Fruit fly (Drosophila melanogaster) S2 (cell line): ENCODE measurements around the gene Rsph3.
A peak's percentile ranks its signal among the peaks of the same experiment; 100 is the strongest.

Experiments used
- CG8478 ChIP-seq: fragments of >200 bp; optimal IDR thresholded peaks from 2 replicates; lab custom pipeline; 2018
- CTCF ChIP-seq, 2 experiments: fragments of >200 bp; optimal IDR thresholded peaks; 2 replicates each; lab custom pipeline; 2018

Rsph3 gene

dm6 chr3L:6763146-6763545 lies at the start of gene Rsph3:
TSS of gene Rsph3 (minus strand) at chr3L:6763246.
- TF ChIP-seq CG8478 (no peak), CTCF (optimal IDR thresholded peaks at IDR 0.05; lab: Kevin White, UChicago) (no peak)

- TF ChIP-seq CG8478 = no peak
- TF ChIP-seq CTCF (optimal IDR thresholded peaks at IDR 0.05; lab: Kevin White, UChicago) = no peak
These were observed 48.1 kb upstream of the Rsph3 start for dm6 chr3L:6811106-6811505.

DNA sequence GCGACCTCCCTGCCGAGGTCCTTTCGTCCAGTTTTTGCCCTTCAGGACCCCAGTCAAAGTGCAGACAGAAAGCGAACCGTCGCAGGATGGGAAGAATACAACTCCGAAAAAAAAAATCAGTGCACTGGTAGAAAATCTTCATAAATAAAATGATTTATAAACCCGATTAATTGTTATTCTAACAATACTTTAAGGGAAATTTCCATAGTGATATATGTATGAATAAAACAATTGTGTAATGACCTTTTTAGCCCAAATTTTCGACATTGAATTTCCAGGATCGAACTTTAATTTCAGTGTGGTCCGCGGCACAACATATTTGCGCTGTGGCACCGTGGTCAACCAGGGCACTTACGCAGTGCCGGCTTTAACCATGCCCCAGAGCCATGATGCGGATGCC lies 46.4 kb upstream of the Rsph3 start:
- TF ChIP-seq CTCF (optimal IDR thresholded peaks at IDR 0.05; lab: Kevin White, UChicago) = no peak
- no peak for TF ChIP-seq CG8478

DNA sequence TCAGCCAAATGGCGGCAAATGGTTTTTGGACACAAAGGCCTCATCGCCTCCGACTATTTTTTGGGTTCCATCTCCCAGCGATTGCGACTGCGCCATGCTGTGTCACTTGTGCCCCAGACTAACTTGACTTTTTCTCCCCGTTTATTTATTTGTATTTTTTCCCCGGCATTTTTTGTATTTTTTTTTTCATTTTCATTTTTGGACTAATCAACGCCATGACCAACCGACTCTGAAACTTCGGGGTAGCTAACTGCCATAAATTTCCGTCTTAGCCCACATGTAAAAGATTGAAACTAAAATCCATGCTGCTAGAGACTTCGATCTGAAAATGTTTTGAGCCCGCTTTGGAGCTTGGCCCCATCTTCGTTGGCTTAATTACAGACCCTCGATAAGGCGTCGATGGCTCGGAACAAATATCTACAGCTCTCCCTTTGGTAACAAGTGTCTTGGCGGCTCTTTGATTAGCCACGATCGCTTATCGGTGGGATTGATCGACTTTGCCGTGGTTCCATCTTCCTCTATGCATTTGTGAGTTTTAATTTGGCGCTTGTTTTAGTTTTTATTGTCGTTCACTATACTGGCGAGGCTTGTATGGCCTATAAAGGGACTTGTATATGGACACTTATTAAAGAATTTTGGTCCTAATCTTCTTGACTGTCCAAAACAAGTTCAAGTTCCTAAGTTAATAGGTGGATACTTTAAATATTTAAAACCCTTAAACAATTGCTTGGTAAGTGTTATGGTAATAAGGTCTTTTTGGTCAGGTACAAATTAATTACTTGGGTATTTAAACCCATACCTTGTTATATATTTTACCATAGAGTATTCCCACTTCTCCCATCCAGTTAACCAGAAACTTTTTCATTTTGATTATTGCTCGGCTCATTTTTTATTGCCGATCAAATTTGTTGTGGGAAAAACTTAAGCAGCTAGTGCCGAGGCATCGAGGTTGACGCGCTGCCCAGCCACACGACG lies 44.2 kb upstream of the Rsph3 start:
- TF ChIP-seq CG8478 (no peak), CTCF (optimal IDR thresholded peaks at IDR 0.05; lab: Kevin White, UChicago) (no peak)

DNA sequence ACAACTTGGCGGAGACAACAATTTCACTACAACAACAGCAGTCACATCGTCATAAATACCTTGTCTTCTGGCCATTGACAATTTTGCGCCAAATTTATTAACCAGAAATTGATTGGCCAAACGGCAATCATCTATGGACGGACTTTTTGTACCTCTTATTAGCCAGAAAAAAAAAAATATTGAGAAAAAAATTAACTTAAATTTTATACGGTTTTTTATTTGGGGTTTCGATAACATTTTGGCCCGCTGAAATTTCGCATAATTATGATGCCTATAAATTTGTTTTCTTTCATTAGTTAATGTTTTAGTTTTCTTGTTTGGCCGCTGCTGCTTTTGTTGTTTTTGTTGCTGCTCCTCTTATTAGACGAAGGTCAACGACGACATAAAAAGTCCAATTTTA lies 41.0 kb upstream of the Rsph3 start:
- TF ChIP-seq CTCF (optimal IDR thresholded peaks at IDR 0.05; lab: Kevin White, UChicago) (no peak), CG8478 (no peak)

dm6 chr3L:6802519-6802918 lies 39.5 kb upstream of the Rsph3 start:
- TF ChIP-seq CG8478 (no peak), CTCF (optimal IDR thresholded peaks at IDR 0.05; lab: Kevin White, UChicago) (no peak)

dm6 chr3L:6799550-6799949 lies 36.5 kb upstream of the Rsph3 start:
- TF ChIP-seq CG8478 = no peak
- TF ChIP-seq CTCF (optimal IDR thresholded peaks at IDR 0.05; lab: Kevin White, UChicago) = no peak

DNA sequence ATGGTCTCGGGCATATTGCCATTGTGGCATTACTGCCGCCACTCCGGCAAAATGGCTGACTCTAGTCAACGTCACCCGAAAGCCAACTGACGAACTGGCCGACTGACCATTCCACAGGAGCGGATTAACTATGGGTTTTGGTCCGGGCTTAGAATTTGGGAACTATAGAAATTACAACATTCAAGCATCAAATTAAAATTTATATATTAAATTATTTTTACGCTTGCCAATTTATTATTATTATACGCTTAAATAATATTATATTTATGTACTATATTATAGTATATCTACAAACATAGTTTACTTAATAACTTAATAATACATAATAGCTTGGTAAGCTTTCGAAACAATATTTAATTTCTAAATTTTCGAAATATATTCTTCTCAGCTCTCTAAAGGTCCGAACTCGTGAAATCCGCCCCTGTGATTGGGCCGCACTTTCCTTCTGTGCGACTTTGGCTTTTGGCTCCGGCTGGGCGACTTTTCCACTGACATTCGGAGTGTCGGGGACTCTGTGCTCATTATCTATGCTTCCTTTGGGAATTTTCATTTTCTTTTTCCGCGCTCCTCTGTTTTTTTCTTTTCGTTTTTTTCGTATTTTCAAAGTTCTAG lies 34.5 kb upstream of the Rsph3 start:
- no peak for TF ChIP-seq CTCF (optimal IDR thresholded peaks at IDR 0.05; lab: Kevin White, UChicago)
- no peak for TF ChIP-seq CG8478

- no peak for TF ChIP-seq CTCF (optimal IDR thresholded peaks at IDR 0.05; lab: Kevin White, UChicago)
- no peak for TF ChIP-seq CG8478
These were observed 29.6 kb upstream of the Rsph3 start for dm6 chr3L:6792617-6793016.

DNA sequence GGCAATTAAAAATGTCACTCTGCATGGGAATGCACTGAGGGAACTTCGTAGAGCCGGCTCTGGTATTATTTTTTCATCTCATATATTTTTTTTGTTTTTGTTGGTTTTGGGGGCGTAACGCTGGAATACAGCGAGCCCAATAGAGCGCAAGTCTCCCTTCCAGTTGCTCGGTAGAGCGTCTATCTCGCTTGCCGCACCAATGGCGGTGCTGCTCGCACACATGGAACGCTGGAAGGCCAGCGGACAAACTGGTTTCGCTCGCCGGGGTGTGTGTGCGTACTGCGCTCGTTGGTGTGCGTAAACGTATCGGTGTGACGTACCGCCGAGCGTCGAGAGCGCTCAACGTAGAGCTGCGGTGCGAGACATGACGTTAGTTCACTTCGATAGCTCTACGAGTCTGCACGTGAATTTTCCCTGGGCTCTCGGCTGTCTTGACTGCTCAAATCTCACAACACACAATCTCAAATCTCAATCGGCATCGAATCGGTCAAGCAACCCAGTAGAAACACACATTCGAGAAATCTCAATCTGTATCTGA lies 26.8 kb upstream of the Rsph3 start, which contains the start of gene vvl:
vvl (plus strand) TSS at position 371 of the 538 bp plus-strand sequence.
- TF ChIP-seq CG8478 = no peak
- peak; percentile 52 to 64 for TF ChIP-seq CTCF (optimal IDR thresholded peaks at IDR 0.05; lab: Kevin White, UChicago)

DNA sequence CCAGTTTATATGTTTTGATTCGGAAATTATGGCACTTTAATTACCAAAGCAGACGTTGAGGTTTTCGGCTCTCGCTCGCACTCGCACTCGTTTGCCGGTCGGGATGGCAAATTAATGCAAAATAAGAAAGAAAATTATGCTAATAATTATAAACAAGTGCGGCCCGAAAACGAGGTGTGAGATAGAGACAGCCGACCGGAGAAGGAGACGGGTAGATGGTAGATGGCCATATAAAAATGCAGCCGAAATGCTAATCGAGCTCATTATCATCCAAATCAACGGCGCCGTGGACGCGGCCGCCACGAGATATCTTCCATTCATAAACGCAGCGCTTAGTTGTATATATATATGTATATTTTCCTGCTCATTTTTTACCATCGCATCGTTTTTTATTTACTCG lies 24.5 kb upstream of the Rsph3 start:
- no peak for TF ChIP-seq CG8478
- TF ChIP-seq CTCF (optimal IDR thresholded peaks at IDR 0.05; lab: Kevin White, UChicago) = no peak

DNA sequence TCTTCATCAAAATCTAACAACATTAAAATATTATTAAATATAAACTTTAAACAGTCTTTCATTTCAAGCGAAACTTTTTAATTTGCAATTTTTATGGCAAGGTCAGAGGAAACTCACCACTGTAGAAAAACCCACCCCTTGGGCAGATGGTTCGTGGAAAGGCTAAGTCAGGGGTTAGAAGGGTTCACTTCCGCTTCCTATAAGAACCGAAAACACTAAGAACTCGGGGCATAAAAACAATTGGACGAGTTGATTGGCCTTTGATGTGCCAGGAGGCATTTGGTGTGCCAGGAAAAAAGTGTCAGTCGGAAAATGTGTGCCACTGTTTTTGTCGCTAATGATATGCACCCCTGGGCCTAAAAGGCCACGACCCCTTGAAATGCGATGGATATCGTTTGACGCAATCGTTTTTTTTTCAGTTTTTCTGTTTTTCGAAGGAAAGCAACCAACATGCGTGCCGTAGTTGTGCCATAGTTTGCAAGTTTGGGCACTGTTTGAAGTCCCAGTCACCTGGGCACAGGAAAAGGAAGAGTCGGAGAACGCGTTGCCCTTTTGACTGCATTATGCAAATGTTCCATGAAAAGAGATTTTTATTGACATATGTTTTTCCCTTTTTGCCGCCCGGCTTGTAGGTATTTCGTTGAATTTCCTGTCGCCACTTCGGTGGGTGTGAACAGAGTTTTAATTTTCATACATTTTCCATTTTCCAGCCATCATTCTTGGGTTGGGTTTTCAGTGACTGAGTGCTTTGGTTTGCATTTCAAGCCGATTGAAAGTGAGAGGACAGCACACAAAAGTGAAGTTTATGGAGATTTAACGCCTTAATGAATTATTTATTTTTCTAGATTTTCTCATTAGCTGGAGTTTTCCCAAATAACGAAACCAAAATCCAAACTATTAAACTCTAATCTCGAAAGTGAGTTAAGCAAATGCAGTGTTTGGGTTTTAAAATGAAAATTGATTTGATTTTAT lies 21.9 kb upstream of the Rsph3 start:
- TF ChIP-seq CTCF (optimal IDR thresholded peaks at IDR 0.05; lab: Kevin White, UChicago) (peak; percentile 42 to 44), CG8478 (no peak)

DNA sequence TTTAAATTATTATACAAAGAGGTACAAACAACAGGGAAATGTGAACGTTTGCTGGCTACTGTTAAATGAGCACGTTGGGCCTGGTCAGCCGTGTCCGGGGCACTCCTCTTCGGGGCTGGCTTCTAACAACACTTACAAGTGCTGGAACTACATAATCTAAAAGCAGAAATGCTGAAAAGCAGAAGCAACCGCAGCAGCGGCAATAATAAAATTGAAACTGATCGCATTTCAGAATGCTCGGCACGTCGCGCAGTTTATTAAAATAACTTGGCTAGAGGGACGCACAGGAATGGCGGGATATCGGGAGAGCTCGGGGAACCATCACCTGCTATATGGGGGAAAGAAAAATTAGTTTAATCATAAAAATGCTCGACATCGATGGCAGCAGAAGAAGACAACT lies 20.4 kb upstream of the Rsph3 start:
- TF ChIP-seq CTCF (optimal IDR thresholded peaks at IDR 0.05; lab: Kevin White, UChicago) (no peak), CG8478 (no peak)

dm6 chr3L:6779398-6779797 lies 16.4 kb upstream of the Rsph3 start:
- TF ChIP-seq CTCF (optimal IDR thresholded peaks at IDR 0.05; lab: Kevin White, UChicago) (no peak), CG8478 (no peak)

dm6 chr3L:6778804-6779289 lies 15.8 kb upstream of the Rsph3 start:
- TF ChIP-seq CTCF (optimal IDR thresholded peaks at IDR 0.05; lab: Kevin White, UChicago) (no peak), CG8478 (no peak)
